Worm (Caenorhabditis elegans): ENCODE results near the gene bra-2.

ce11 chrIII:916897-917296 lies 5.8 kb downstream of the bra-2 start, which contains the start of gene idpp-13:
- TF ChIP-seq rbr-2 (tag; optimal IDR thresholded peaks at IDR 0.05) (no peak), pqm-1 (tag; optimal IDR thresholded peaks at IDR 0.05) (no peak), dpl-1 (GFP tag; optimal IDR thresholded peaks at IDR 0.05) (no peak), nhr-11 (tag; optimal IDR thresholded peaks at IDR 0.05) (no peak), lin-13 (GFP tag; optimal IDR thresholded peaks at IDR 0.05) (no peak), jun-1 (tag; optimal IDR thresholded peaks at IDR 0.05) (no peak), F44E2.7 (GFP tag; IDR thresholded peaks at IDR 0.05) (no peak)
